Worm (Caenorhabditis elegans): ENCODE measurements around the gene nhr-153.
"Not testable (repeated sequence)": the region's sequence is repeated elsewhere in the genome, so short reads cannot be mapped to it uniquely, and the experiment has no call there.

nhr-153 gene

ce11 chrV:12117567-12118053 is 13.6 kb downstream of the nhr-153 start, which contains the start of gene C13C4.8:
Gene C13C4.8 (plus strand): TSS chrV:12118003.
- TF ChIP-seq nhr-12 (tag; optimal IDR thresholded peaks at IDR 0.05) (no peak), ceh-28 (tag; optimal IDR thresholded peaks at IDR 0.05) (no peak), nhr-25 (tag; optimal IDR thresholded peaks at IDR 0.05) (no peak), R02D3.7 (tag; optimal IDR thresholded peaks at IDR 0.05) (no peak), nfya-1 (tag; optimal IDR thresholded peaks at IDR 0.05; ENCODE audit: insufficient read depth) (no peak), aly-2 (tag; optimal IDR thresholded peaks at IDR 0.05) (no peak), fos-1 (tag; optimal IDR thresholded peaks at IDR 0.05) (no peak), jun-1 (tag; optimal IDR thresholded peaks at IDR 0.05) (no peak), mml-1 (tag; optimal IDR thresholded peaks at IDR 0.05) (no peak), pha-4 (tag; optimal IDR thresholded peaks at IDR 0.05) (no peak), nhr-67 (tag; optimal IDR thresholded peaks at IDR 0.05) (no peak), fkh-2 (tag; optimal IDR thresholded peaks at IDR 0.05) (no peak), nhr-43 (tag; optimal IDR thresholded peaks at IDR 0.05; ENCODE audit: poor library complexity, severe bottlenecking) (no peak), eor-1 (tag; optimal IDR thresholded peaks at IDR 0.05) (no peak)

ce11 chrV:12120381-12120780 is 16.4 kb downstream of the nhr-153 start, which contains the start of gene C13C4.7:
Gene C13C4.7 (minus strand): TSS chrV:12120481.
- TF ChIP-seq ztf-4 (tag; optimal IDR thresholded peaks at IDR 0.05), result no peak
- TF ChIP-seq nhr-11 (tag; optimal IDR thresholded peaks at IDR 0.05), result no peak
- TF ChIP-seq ceh-82 (tag; optimal IDR thresholded peaks at IDR 0.05), result no peak
- no peak for TF ChIP-seq pqm-1 (tag; optimal IDR thresholded peaks at IDR 0.05)
- TF ChIP-seq unc-39 (tag; optimal IDR thresholded peaks at IDR 0.05), result no peak
- no peak for TF ChIP-seq eor-1 (tag; optimal IDR thresholded peaks at IDR 0.05)
- no peak for TF ChIP-seq elt-3 (tag; optimal IDR thresholded peaks at IDR 0.05)
- no peak for TF ChIP-seq fos-1 (tag; optimal IDR thresholded peaks at IDR 0.05)
- TF ChIP-seq lin-39 (tag; optimal IDR thresholded peaks at IDR 0.05), result no peak
- no peak for TF ChIP-seq daf-12 (tag; optimal IDR thresholded peaks at IDR 0.05)
- no peak for TF ChIP-seq lin-15B (tag; optimal IDR thresholded peaks at IDR 0.05)
- TF ChIP-seq unc-62 (GFP tag; optimal IDR thresholded peaks at IDR 0.05), result no peak

DNA sequence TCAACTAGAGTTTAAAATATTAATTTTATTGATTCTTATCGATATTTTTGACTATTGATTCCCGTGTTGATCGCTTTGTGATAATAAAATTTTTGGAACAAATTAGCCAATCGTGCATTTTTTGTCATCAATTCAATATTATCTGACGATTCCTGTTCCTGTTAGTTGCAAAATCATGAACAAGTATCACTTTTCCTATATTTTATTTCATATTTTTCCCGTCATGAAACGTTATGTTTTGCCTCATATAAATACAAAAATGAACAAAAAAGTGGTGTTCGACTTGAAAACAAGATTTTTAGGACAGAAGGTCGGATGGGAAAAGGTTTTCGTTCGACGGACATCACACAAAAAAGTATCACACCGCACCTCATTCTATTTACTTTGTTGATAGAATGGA is 17.3 kb downstream of the nhr-153 start, which contains the start of gene C13C4.6:
Gene C13C4.6, plus strand, starts transcription at position 301 of the 400 bp plus-strand sequence.
- TF ChIP-seq unc-62 (GFP tag; optimal IDR thresholded peaks at IDR 0.05), result no peak
- no peak for TF ChIP-seq ztf-4 (tag; optimal IDR thresholded peaks at IDR 0.05)
- no peak for TF ChIP-seq lin-39 (tag; optimal IDR thresholded peaks at IDR 0.05)
- no peak for TF ChIP-seq nhr-43 (tag; optimal IDR thresholded peaks at IDR 0.05; ENCODE audit: poor library complexity, severe bottlenecking)
- peak; percentile 10 for TF ChIP-seq elt-2 (tag; optimal IDR thresholded peaks at IDR 0.05)
- TF ChIP-seq nhr-28 (tag; optimal IDR thresholded peaks at IDR 0.05), result no peak
- no peak for TF ChIP-seq sea-2 (GFP tag; optimal IDR thresholded peaks at IDR 0.05)

DNA sequence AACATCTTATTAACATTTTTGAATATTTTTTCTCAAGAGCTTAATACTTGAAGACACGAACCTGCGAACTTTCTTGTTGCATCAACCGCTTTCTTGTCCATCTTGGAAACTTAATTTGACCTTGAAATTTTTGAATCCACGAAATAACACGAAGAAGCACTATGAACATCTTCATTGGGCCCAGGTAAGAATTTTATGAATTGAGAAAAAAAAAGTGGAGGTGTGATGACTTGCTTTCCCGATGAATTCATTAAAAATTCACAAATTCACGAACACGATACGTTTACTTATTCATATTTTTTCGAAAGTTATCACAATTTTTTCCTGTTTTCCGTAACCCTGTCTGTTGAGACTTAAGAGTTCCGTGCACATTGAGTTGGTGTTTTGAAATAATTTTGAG is 26.7 kb downstream of the nhr-153 start, which contains the start of gene C27A7.6:
Gene C27A7.6, minus strand, starts transcription at position 101 of the 400 bp plus-strand sequence.
- TF ChIP-seq lin-39, nhr-237, aly-2 (tag; optimal IDR thresholded peaks at IDR 0.05): not testable (repeated sequence)

- TF ChIP-seq ztf-11, fkh-2, elt-2 (tag; optimal IDR thresholded peaks at IDR 0.05): not testable (repeated sequence)
Measured at ce11 chrV:12131157-12131556, 27.1 kb downstream of the nhr-153 start, which contains the start of gene enpp-1. Gene enpp-1 (plus strand): TSS chrV:12131457.

DNA sequence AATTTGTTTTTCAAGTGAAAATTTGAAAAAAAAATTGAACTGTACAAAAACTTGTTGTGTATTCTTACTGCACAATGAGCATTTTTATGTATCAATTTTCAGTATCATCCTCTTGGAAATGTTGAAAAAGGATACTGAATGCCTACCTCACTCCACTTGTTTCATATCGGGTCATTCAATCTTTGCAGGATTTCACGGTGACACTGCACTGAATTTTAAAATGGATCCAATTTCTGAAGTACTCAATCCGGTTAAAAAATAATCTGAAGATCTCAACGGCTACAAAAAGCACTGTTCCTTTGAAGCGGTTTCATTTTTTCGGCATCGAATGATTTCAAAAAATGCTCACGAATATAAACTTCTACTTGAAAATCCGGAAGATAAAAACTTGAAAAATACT is 33.9 kb downstream of the nhr-153 start:
- TF ChIP-seq nhr-23 (tag; optimal IDR thresholded peaks at IDR 0.05) (no peak), nhr-67 (tag; optimal IDR thresholded peaks at IDR 0.05) (no peak), mml-1 (tag; optimal IDR thresholded peaks at IDR 0.05) (no peak), ceh-16 (tag; optimal IDR thresholded peaks at IDR 0.05) (no peak), elt-2 (tag; optimal IDR thresholded peaks at IDR 0.05) (no peak), lin-15B (tag; optimal IDR thresholded peaks at IDR 0.05) (no peak)
